Fruit fly (Drosophila melanogaster): ENCODE results near the gene CG13786.

Gene CG13786

DNA sequence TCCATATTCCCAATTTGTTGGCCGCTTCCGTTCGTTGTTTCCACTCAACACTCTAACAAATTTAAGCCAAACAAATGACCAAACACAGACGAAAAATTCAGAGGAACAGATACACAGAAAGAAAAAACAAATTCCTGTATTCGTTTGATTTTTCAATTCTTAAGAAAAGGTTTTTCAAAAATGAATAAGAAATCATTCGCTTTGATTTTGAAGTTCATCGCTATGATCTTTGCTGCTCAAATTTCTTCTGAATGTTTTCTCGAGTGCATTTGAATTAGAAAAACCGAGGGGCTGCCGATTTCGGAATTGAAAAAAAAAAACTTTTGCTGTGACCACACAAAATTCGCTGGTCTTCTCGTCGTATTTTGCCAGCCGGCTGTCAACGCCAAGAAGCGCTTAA is 13.2 kb upstream of the CG13786 start (continued):
- TF ChIP-seq CG32772 (GFP tag; IDR thresholded peaks at IDR 0.05), result peak; percentile 35
- peak; percentile 3 for TF ChIP-seq zen (tag; optimal IDR thresholded peaks at IDR 0.05)
- TF ChIP-seq amos (GFP tag; IDR thresholded peaks at IDR 0.05; ENCODE audit: partially characterized antibody), result no peak
- peak; percentile 14 for TF ChIP-seq CG4424 (GFP tag; optimal IDR thresholded peaks at IDR 0.05)
- no peak for TF ChIP-seq CG8359 (GFP tag; optimal IDR thresholded peaks at IDR 0.05; ENCODE audit: borderline replicate concordance)
- TF ChIP-seq Deaf1 (tag; optimal IDR thresholded peaks at IDR 0.05), result no peak
- TF ChIP-seq CG13894 (tag; optimal IDR thresholded peaks at IDR 0.05), result no peak
- TF ChIP-seq crol (GFP tag; IDR thresholded peaks at IDR 0.05), result no peak
- TF ChIP-seq CG6689 (GFP tag; IDR thresholded peaks at IDR 0.05), result peak; percentile 41; the same call in 1 of the 2 replicates
- TF ChIP-seq CG6254 (GFP tag; optimal IDR thresholded peaks at IDR 0.05), result no peak
- TF ChIP-seq CG9876 (GFP tag; optimal IDR thresholded peaks at IDR 0.05), result no peak
- peak; percentile 46 for TF ChIP-seq CG17359 (tag; optimal IDR thresholded peaks at IDR 0.05)
- TF ChIP-seq tin (GFP tag; optimal IDR thresholded peaks at IDR 0.05), result peak; percentile 10
- no peak for TF ChIP-seq ap (GFP tag; IDR thresholded peaks at IDR 0.05)
- no peak for TF ChIP-seq bcd (GFP tag; optimal IDR thresholded peaks at IDR 0.05)
- TF ChIP-seq Ravus (GFP tag; IDR thresholded peaks at IDR 0.05), result no peak
- TF ChIP-seq CG7786 (GFP tag; optimal IDR thresholded peaks at IDR 0.05), result peak; percentile 18
- no peak for TF ChIP-seq CG15011 (GFP tag; optimal IDR thresholded peaks at IDR 0.05)
- no peak for TF ChIP-seq CG15514 (GFP tag; optimal IDR thresholded peaks at IDR 0.05)
- TF ChIP-seq CG12391 (tag; optimal IDR thresholded peaks at IDR 0.05), result peak; percentile 48
- TF ChIP-seq CoRest (tag; optimal IDR thresholded peaks at IDR 0.05), result no peak
- peak; percentile 43 for TF ChIP-seq CG30403 (GFP tag; optimal IDR thresholded peaks at IDR 0.05)
- TF ChIP-seq Trl (optimal IDR thresholded peaks at IDR 0.05), result no peak
- peak; percentile 16 for TF ChIP-seq Trl (GFP tag; optimal IDR thresholded peaks at IDR 0.05)
- no peak for TF ChIP-seq al (GFP tag; IDR thresholded peaks at IDR 0.05)
- TF ChIP-seq Dad (GFP tag; optimal IDR thresholded peaks at IDR 0.05), result no peak
- peak; percentile 67 for TF ChIP-seq gem (tag; optimal IDR thresholded peaks at IDR 0.05)
- TF ChIP-seq lbe (GFP tag; optimal IDR thresholded peaks at IDR 0.05), result no peak
- peak; percentile 9 for TF ChIP-seq CG8924 (tag; optimal IDR thresholded peaks at IDR 0.05)
- TF ChIP-seq Dip2 (GFP tag; IDR thresholded peaks at IDR 0.05), result no peak
- no peak for TF ChIP-seq CG2199 (GFP tag; IDR thresholded peaks at IDR 0.05)
- TF ChIP-seq sqz (GFP tag; optimal IDR thresholded peaks at IDR 0.05), result no peak
- no peak for TF ChIP-seq B-H1 (GFP tag; IDR thresholded peaks at IDR 0.05)
- 0 out of 3 replicates have a peak, but pooled peaks have one; percentile 24 for TF ChIP-seq zfh1 (GFP tag; IDR thresholded peaks at IDR 0.05)
- no peak for TF ChIP-seq CG8089 (GFP tag; optimal IDR thresholded peaks at IDR 0.05)
- no peak for TF ChIP-seq stwl (tag; optimal IDR thresholded peaks at IDR 0.05)
- peak; percentile 19 for TF ChIP-seq tio (GFP tag; optimal IDR thresholded peaks at IDR 0.05)
- no peak for TF ChIP-seq CG12744 (GFP tag; optimal IDR thresholded peaks at IDR 0.05)
- peak; percentile 37 for TF ChIP-seq E2f1 (GFP tag; IDR thresholded peaks at IDR 0.05)
- peak; percentile 38 for TF ChIP-seq PHDP (tag; optimal IDR thresholded peaks at IDR 0.05)
- TF ChIP-seq CG30020 (tag; optimal IDR thresholded peaks at IDR 0.05), result no peak
- no peak for TF ChIP-seq NK7.1 (GFP tag; optimal IDR thresholded peaks at IDR 0.05)
- no peak for TF ChIP-seq Poxn (GFP tag; IDR thresholded peaks at IDR 0.05)
- TF ChIP-seq CG2875 (GFP tag; optimal IDR thresholded peaks at IDR 0.05), result peak; percentile 44
- no peak for TF ChIP-seq trh (GFP tag; optimal IDR thresholded peaks at IDR 0.05)
- TF ChIP-seq Max (GFP tag; optimal IDR thresholded peaks at IDR 0.05), result no peak
- no peak for TF ChIP-seq run (tag; optimal IDR thresholded peaks at IDR 0.05)
- TF ChIP-seq CG14710 (tag; optimal IDR thresholded peaks at IDR 0.05), result peak; percentile 31
- peak; percentile 34; the same call in 1 of the 2 replicates for TF ChIP-seq CG9215 (GFP tag; IDR thresholded peaks at IDR 0.05)
- TF ChIP-seq Tbp (GFP tag; optimal IDR thresholded peaks at IDR 0.05), result no peak
- peak; percentile 39 for TF ChIP-seq slp2 (GFP tag; optimal IDR thresholded peaks at IDR 0.05)
- TF ChIP-seq sc (optimal IDR thresholded peaks at IDR 0.05), result no peak
- no peak for TF ChIP-seq sc (GFP tag; optimal IDR thresholded peaks at IDR 0.05)
